Fruit fly (Drosophila melanogaster): Measurements from ENCODE around the gene CG14186.

The CG14186 gene

dm6 chr3L:20103777-20104542 is at the start of gene CG14186:
CG14186 (minus strand) TSS chr3L:20103827.
- no peak for TF ChIP-seq CG8478 (optimal IDR thresholded peaks at IDR 0.05)
- no peak for TF ChIP-seq pan (optimal IDR thresholded peaks at IDR 0.05)
- no peak for TF ChIP-seq usp (GFP tag; optimal IDR thresholded peaks at IDR 0.05)
- TF ChIP-seq Dll (optimal IDR thresholded peaks at IDR 0.05) = no peak
- TF ChIP-seq psq (optimal IDR thresholded peaks at IDR 0.05) = no peak
- no peak for TF ChIP-seq EcR (GFP tag; optimal IDR thresholded peaks at IDR 0.05)

- TF ChIP-seq CG8478 (optimal IDR thresholded peaks at IDR 0.05) = no peak
- no peak for TF ChIP-seq psq (optimal IDR thresholded peaks at IDR 0.05)
- TF ChIP-seq EcR (GFP tag; optimal IDR thresholded peaks at IDR 0.05) = no peak
- TF ChIP-seq pan (optimal IDR thresholded peaks at IDR 0.05) = no peak
These were observed 37.1 kb upstream of the CG14186 start, which contains the start of gene CG7328 for dm6 chr3L:20140589-20141207. CG7328 (minus strand) TSS chr3L:20140607.

- TF ChIP-seq psq (optimal IDR thresholded peaks at IDR 0.05) (no peak), usp (GFP tag; optimal IDR thresholded peaks at IDR 0.05) (no peak), EcR (GFP tag; optimal IDR thresholded peaks at IDR 0.05) (no peak), pan (optimal IDR thresholded peaks at IDR 0.05) (no peak), Dll (optimal IDR thresholded peaks at IDR 0.05) (no peak), CG8478 (optimal IDR thresholded peaks at IDR 0.05) (no peak)
These were observed 34.7 kb upstream of the CG14186 start for dm6 chr3L:20138327-20138726.

DNA sequence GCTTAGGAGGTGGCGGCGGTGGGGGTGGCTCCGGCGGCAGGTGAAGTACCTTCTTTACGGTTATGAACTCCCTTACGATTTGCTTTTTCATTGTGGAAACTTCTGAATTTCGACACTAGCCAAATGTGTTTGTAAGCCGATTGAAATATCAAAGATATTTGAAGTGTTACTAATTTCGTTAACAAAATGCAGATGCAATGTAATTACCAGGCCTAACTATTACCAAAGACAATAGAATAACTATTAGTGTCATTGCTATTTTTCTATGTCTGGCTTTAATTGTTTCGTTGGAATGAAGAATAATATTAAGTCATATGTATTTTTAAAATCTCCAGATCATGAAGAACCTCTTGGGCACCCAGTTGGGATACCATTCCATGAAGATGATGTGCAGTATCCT is 29.5 kb upstream of the CG14186 start, which contains the start of gene CG7335:
Gene CG7335, minus strand, starts transcription at position 101 of the 400 bp plus-strand sequence.
- TF ChIP-seq psq (optimal IDR thresholded peaks at IDR 0.05) (no peak), Dll (optimal IDR thresholded peaks at IDR 0.05) (no peak), usp (GFP tag; optimal IDR thresholded peaks at IDR 0.05) (no peak), CG8478 (optimal IDR thresholded peaks at IDR 0.05) (no peak), EcR (GFP tag; optimal IDR thresholded peaks at IDR 0.05) (no peak), pan (optimal IDR thresholded peaks at IDR 0.05) (no peak)

dm6 chr3L:20131643-20132042 is 28.0 kb upstream of the CG14186 start, which contains the start of gene obst-J:
obst-J (minus strand) TSS chr3L:20131743.
- TF ChIP-seq CG8478 (optimal IDR thresholded peaks at IDR 0.05) (no peak), EcR (GFP tag; optimal IDR thresholded peaks at IDR 0.05) (no peak), psq (optimal IDR thresholded peaks at IDR 0.05) (no peak), pan (optimal IDR thresholded peaks at IDR 0.05) (no peak), usp (GFP tag; optimal IDR thresholded peaks at IDR 0.05) (no peak), Dll (optimal IDR thresholded peaks at IDR 0.05) (no peak)

DNA sequence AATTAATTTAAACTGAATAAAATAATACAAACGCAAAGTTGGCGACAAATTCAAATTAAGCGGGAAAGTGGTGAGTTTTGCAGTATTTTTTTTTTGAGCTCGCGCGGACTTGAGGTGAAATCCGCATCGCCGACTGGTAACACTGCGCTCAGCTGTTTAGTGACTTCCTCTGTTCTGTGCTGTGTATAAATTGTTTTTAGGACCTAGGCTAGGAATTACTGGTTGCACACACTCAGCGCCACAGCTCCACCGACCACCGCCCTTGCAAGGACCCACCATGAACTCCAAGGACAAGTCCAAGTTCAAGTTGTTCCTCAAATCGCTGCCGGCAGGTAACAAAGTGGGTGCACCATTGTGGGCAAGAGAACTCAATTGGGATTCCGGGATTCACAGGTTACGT is 25.4 kb upstream of the CG14186 start, which contains the start of gene gig:
Gene gig, plus strand, starts transcription at position 150 of the 400 bp plus-strand sequence.
- TF ChIP-seq EcR (GFP tag; optimal IDR thresholded peaks at IDR 0.05) (no peak), CG8478 (optimal IDR thresholded peaks at IDR 0.05) (no peak), usp (GFP tag; optimal IDR thresholded peaks at IDR 0.05) (no peak), Dll (optimal IDR thresholded peaks at IDR 0.05) (no peak), pan (optimal IDR thresholded peaks at IDR 0.05) (no peak)

DNA sequence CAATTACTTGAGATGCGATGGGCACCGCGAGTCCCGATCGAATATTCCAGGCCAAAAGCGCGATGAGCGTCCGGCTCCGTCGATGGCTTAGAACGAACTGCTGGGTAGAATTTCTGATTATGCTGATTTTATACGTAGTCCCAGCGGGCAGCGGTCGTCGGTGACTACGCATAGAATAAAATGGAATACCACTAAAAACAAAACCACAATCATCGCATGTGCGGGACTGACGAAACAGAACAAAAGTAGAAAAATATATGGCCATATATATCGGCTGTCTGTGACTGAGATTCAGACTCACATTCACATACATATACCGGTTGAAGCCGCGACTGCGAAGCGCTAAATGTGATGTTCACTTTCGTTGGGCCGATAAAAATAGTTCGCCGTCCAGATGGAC is 23.7 kb upstream of the CG14186 start, which contains the start of gene CG7365:
Gene CG7365, minus strand, starts transcription at position 101 of the 400 bp plus-strand sequence.
- TF ChIP-seq CG8478 (optimal IDR thresholded peaks at IDR 0.05) (no peak), psq (optimal IDR thresholded peaks at IDR 0.05) (no peak), usp (GFP tag; optimal IDR thresholded peaks at IDR 0.05) (no peak), Dll (optimal IDR thresholded peaks at IDR 0.05) (no peak), EcR (GFP tag; optimal IDR thresholded peaks at IDR 0.05) (no peak), pan (optimal IDR thresholded peaks at IDR 0.05) (no peak)

dm6 chr3L:20126106-20126505 is 22.5 kb upstream of the CG14186 start:
- TF ChIP-seq Dll (optimal IDR thresholded peaks at IDR 0.05) = no peak
- no peak for TF ChIP-seq pan (optimal IDR thresholded peaks at IDR 0.05)
- TF ChIP-seq psq (optimal IDR thresholded peaks at IDR 0.05) = no peak
- TF ChIP-seq CG8478 (optimal IDR thresholded peaks at IDR 0.05) = no peak
- TF ChIP-seq usp (GFP tag; optimal IDR thresholded peaks at IDR 0.05) = no peak
- no peak for TF ChIP-seq EcR (GFP tag; optimal IDR thresholded peaks at IDR 0.05)

DNA sequence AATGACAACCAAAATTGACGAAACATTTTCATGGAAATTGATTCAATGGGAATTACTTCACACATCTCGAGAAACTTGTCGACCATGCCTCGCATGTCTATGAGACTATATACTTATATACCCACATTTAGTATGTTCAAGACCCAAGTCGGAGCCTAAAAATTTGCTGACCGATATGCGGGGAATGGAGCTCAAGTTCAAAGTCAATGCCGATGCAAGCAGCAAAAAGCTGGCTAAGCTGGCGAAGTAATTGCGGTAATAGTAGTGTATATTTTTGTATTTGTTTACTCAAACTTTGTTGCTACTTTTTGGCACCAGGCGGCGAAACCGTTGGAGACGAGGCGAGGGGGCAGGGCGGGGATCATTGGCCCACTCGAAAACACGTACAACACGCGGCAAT is 19.4 kb upstream of the CG14186 start:
- TF ChIP-seq usp (GFP tag; optimal IDR thresholded peaks at IDR 0.05) (no peak), CG8478 (optimal IDR thresholded peaks at IDR 0.05) (no peak), EcR (GFP tag; optimal IDR thresholded peaks at IDR 0.05) (no peak)

DNA sequence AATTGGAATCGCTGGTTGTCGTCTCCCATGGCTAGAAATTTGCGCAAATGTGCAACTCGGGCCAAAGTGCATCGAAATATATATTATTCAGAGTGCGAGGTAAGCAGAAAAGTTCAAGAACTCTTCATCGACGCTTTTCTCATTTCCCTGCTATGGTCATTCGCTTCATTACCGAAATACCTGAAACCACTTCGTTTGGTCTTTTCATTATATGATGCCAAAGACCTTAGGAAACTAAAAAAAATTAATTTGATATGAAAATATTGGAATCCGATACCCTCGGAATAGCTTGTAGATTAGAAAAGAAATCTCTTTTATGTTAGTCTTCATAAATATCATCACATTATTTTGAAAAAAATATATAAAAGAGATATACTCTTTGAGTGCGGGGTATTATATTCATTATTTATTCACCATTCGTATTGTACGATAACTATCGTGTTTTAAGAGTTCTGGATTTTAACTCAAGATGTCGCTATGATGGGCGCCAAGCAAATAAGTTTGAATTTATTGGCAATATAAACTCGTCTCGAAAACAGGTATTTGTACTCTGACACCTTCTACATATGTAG is 9.3 kb upstream of the CG14186 start, which contains the start of gene CG14187:
Gene CG14187, minus strand, starts transcription at position 51 of the 572 bp plus-strand sequence.
- TF ChIP-seq Dll (optimal IDR thresholded peaks at IDR 0.05) (no peak), CG8478 (optimal IDR thresholded peaks at IDR 0.05) (no peak), pan (optimal IDR thresholded peaks at IDR 0.05) (no peak), usp (GFP tag; optimal IDR thresholded peaks at IDR 0.05) (no peak), EcR (GFP tag; optimal IDR thresholded peaks at IDR 0.05) (no peak), psq (optimal IDR thresholded peaks at IDR 0.05) (no peak)

DNA sequence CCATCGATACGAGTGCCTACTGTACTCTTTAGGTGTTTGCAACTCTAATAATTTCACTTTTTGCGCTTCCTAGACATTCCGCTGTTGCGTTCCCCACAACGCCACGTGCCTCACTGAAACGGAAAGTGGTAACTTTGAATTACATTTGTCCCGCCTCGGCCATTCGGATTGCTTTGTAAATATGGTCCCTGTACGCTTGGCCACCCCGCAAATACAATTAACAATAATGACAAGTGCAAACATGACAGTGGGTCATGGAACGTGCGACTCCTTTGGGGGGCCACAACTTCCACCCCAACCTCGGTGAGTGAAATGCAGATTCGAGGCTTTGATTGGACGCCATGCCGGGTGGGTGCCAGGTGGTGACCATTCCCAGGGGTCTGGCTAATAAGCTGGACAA is 7.8 kb upstream of the CG14186 start, which contains the start of gene Ir76b:
Gene Ir76b, minus strand, starts transcription at position 101 of the 400 bp plus-strand sequence.
- no peak for TF ChIP-seq pan (optimal IDR thresholded peaks at IDR 0.05)
- TF ChIP-seq Dll (optimal IDR thresholded peaks at IDR 0.05) = no peak
- no peak for TF ChIP-seq psq (optimal IDR thresholded peaks at IDR 0.05)
- no peak for TF ChIP-seq usp (GFP tag; optimal IDR thresholded peaks at IDR 0.05)
- no peak for TF ChIP-seq CG8478 (optimal IDR thresholded peaks at IDR 0.05)
- no peak for TF ChIP-seq EcR (GFP tag; optimal IDR thresholded peaks at IDR 0.05)

DNA sequence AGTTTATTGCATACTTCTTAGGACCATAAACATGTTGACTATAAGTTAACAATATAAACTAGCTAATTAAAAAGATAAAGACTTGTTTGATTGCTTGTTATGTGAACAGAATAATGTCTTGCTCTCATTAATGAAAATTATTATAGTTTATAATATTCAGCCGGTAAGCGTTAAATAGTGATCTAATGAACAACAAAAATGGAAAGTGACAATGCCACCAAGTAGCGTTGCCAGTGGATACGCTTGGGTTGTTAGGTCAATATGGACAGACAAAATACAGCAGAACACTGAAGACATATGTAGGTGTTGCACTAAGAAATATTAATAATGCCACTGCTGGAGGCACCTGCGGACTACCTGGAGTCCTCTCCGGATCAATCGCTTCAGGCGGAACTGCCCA is 2.2 kb upstream of the CG14186 start, which contains the start of gene CG14185:
Gene CG14185, plus strand, starts transcription at position 301 of the 400 bp plus-strand sequence.
- TF ChIP-seq pan (optimal IDR thresholded peaks at IDR 0.05) = no peak
- no peak for TF ChIP-seq CG8478 (optimal IDR thresholded peaks at IDR 0.05)
- TF ChIP-seq psq (optimal IDR thresholded peaks at IDR 0.05) = no peak
- TF ChIP-seq EcR (GFP tag; optimal IDR thresholded peaks at IDR 0.05) = no peak
- no peak for TF ChIP-seq Dll (optimal IDR thresholded peaks at IDR 0.05)
